Worm (Caenorhabditis elegans) whole organism, young adult: ENCODE measurements around the gene coa-3.

ENCODE experiments used
- B0035.1 ChIP-seq: sonication (generic microtip); optimal IDR thresholded peaks from 2 replicates; lab custom pipeline; 2016; ENCODE audit warnings: missing genetic modification characterization, mild to moderate bottlenecking, missing compliant biosample characterization, missing genotype, missing genetic modification reagents
- B0336.3 ChIP-seq: fragments of 200-800 bp; sonication (Bioruptor generic); IDR thresholded peaks from 2 replicates; pipeline ENCODE4 v1.3.6; 2022; ENCODE audit warnings: missing genetic modification characterization, missing compliant biosample characterization
- Y53G8AR.9 ChIP-seq: fragments of 200-800 bp; sonication (Bioruptor generic); conservative IDR thresholded peaks from 2 replicates; pipeline ENCODE4 v1.3.6; 2022; ENCODE audit warnings: missing genetic modification reagents, missing genetic modification characterization, missing compliant biosample characterization
- ama-1 ChIP-seq, 3 experiments: fragments of 150-350 bp in 1 of 3; sonication (generic microtip) in 2 of 3; optimal IDR thresholded peaks; 2 replicates each; lab custom pipeline; 2014 to 2018; ENCODE audit warnings: missing biosample characterization in 2 of 3, missing genetic modification characterization in 2 of 3, missing genetic modification reagents in 2 of 3
- cebp-2 ChIP-seq: fragments of 200-800 bp; sonication (Bioruptor generic); IDR thresholded peaks from 2 replicates; pipeline ENCODE4 v1.3.6; 2022; ENCODE audit warnings: missing genetic modification characterization, missing compliant biosample characterization
- hmg-1.2 ChIP-seq: fragments of 200-800 bp; sonication (Bioruptor generic); IDR thresholded peaks from 2 replicates; pipeline ENCODE4 v1.3.6; 2022; ENCODE audit warnings: missing genetic modification reagents, missing genetic modification characterization, missing compliant biosample characterization
- hsf-1 ChIP-seq: fragments of 200-800 bp; sonication (Bioruptor generic); IDR thresholded peaks from 2 replicates; pipeline ENCODE4 v1.3.6; 2022; ENCODE audit warnings: missing genetic modification reagents, missing genetic modification characterization, missing compliant biosample characterization
- nhr-179 ChIP-seq: sonication (generic microtip); optimal IDR thresholded peaks from 2 replicates; lab custom pipeline; 2016; ENCODE audit warnings: mild to moderate bottlenecking, missing genetic modification characterization, missing compliant biosample characterization
- nhr-90 ChIP-seq: sonication (generic microtip); optimal IDR thresholded peaks from 2 replicates; lab custom pipeline; 2016; ENCODE audit warnings: missing genotype, mild to moderate bottlenecking, missing genetic modification characterization, missing compliant biosample characterization
- pha-4 ChIP-seq: fragments of 150-350 bp; sonication (generic microtip); optimal IDR thresholded peaks from 2 replicates; lab custom pipeline; 2014; ENCODE audit warnings: missing biosample characterization, missing genetic modification reagents, missing genetic modification characterization
- rpc-1 ChIP-seq, 2 experiments: fragments of 150-350 bp in 1 of 2; sonication (generic microtip) in 1 of 2; optimal IDR thresholded peaks; 2 replicates each; lab custom pipeline; 2014 to 2018; ENCODE audit warnings: missing biosample characterization in 1 of 2, missing genetic modification characterization in 1 of 2, missing genetic modification reagents in 1 of 2, missing genotype in 1 of 2
- snpc-4 ChIP-seq, 5 experiments: fragments of 150-350 bp in 1 of 5; sonication (generic microtip) in 4 of 5; optimal IDR thresholded peaks; 2 replicates each; lab custom pipeline; 2014 to 2018; ENCODE audit warnings: missing genetic modification characterization in 5 of 5, missing biosample characterization in 3 of 5, antibody characterized with exemption in 2 of 5, mild to moderate bottlenecking in 2 of 5, missing compliant biosample characterization in 2 of 5, missing genotype in 2 of 5, moderate library complexity in 2 of 5, missing genetic modification reagents in 1 of 5
- tbp1 ChIP-seq: fragments of 200-800 bp; sonication (Bioruptor generic); optimal IDR thresholded peaks from 2 replicates; lab custom pipeline; 2018; ENCODE audit warnings: mild to moderate bottlenecking, missing genetic modification characterization, missing compliant biosample characterization
- ztf-22 ChIP-seq: fragments of 200-800 bp; sonication (Bioruptor generic); optimal IDR thresholded peaks from 2 replicates; lab custom pipeline; 2018; ENCODE audit warnings: mild to moderate bottlenecking, missing genetic modification characterization, moderate library complexity, missing compliant biosample characterization

DNA sequence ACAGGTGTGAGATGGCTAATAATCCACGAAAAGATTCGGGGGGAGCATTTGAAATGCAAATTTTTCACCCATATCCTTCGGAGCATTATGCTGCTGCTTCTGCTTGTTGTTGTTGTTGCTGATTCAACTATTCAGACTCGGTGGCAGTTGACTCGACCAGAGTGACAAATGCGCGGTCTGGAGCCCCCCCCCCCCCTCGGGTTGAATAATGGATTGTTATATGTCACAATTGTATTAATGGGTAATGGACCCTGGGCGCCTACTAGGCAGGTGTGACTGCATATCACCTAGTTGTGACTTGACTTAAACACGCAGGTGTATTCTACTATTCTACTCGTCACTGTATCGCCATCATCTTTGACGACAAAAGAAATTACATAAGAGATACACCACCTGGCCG lies 26.9 kb downstream of the coa-3 start:
- TF ChIP-seq tbp1 (GFP tag; lab: Kevin White, UChicago) = no peak
- TF ChIP-seq snpc-4 (GFP tag; optimal IDR thresholded peaks at IDR 0.05; lab: Kevin White, UChicago) = no peak
- no peak for TF ChIP-seq snpc-4 (tag; optimal IDR thresholded peaks at IDR 0.05; lab: Kevin White, UChicago)
- TF ChIP-seq nhr-90 (tag; lab: Kevin White, UChicago) = no peak
- TF ChIP-seq rpc-1 (optimal IDR thresholded peaks at IDR 0.05; lab: Kevin White, UChicago) = no peak
- TF ChIP-seq rpc-1 (tag; optimal IDR thresholded peaks at IDR 0.05; lab: Kevin White, UChicago) = no peak
- no peak for TF ChIP-seq B0035.1
- no peak for TF ChIP-seq nhr-179 (tag; lab: Kevin White, UChicago)
- no peak for TF ChIP-seq B0336.3 (GFP tag; lab: Robert Waterston, UW)
- TF ChIP-seq pha-4 (tag; lab: Kevin White, UChicago) = no peak
- no peak for TF ChIP-seq ztf-22 (GFP tag; lab: Kevin White, UChicago)
- no peak for TF ChIP-seq hmg-1.2 (GFP tag; lab: Robert Waterston, UW)
- no peak for TF ChIP-seq Y53G8AR.9 (GFP tag; lab: Robert Waterston, UW)
- no peak for TF ChIP-seq hsf-1
- TF ChIP-seq cebp-2 (GFP tag; lab: Robert Waterston, UW) = no peak
- TF ChIP-seq ama-1 (optimal IDR thresholded peaks at IDR 0.05; lab: Kevin White, UChicago) = no peak
- no peak for TF ChIP-seq ama-1 (GFP tag; optimal IDR thresholded peaks at IDR 0.05; lab: Kevin White, UChicago)
